Worm (Caenorhabditis elegans) whole organism, late embryonic: ENCODE measurements around the gene Y37E11B.2.

Source experiments
- C38D4.7 ChIP-seq: fragments of 200-800 bp; sonication (Bioruptor generic); optimal IDR thresholded peaks from 2 replicates; lab custom pipeline; 2018; ENCODE audit warnings: mild to moderate bottlenecking, missing genetic modification characterization, moderate library complexity, missing compliant biosample characterization
- F13H6.1 ChIP-seq: sonication (generic microtip); optimal IDR thresholded peaks from 2 replicates; lab custom pipeline; 2016; ENCODE audit warnings: missing genetic modification characterization, missing compliant biosample characterization
- K02D7.2 ChIP-seq: sonication (generic microtip); optimal IDR thresholded peaks from 2 replicates; lab custom pipeline; 2017; ENCODE audit warnings: mild to moderate bottlenecking, missing genetic modification characterization, missing compliant biosample characterization
- K09A11.1 ChIP-seq: sonication (generic microtip); optimal IDR thresholded peaks from 2 replicates; lab custom pipeline; 2017; ENCODE audit warnings: antibody characterized with exemption, mild to moderate bottlenecking, missing genetic modification characterization, missing compliant biosample characterization; ENCODE audit not compliant: insufficient read depth
- T23F11.4 ChIP-seq: fragments of 200-800 bp; sonication (Bioruptor generic); optimal IDR thresholded peaks from 2 replicates; lab custom pipeline; 2018; ENCODE audit warnings: mild to moderate bottlenecking, missing genetic modification characterization, missing compliant biosample characterization
- ahr-1 ChIP-seq: sonication (generic microtip); optimal IDR thresholded peaks from 2 replicates; lab custom pipeline; 2016; ENCODE audit warnings: missing genetic modification characterization, missing compliant biosample characterization
- ceh-18 ChIP-seq: sonication (generic microtip); optimal IDR thresholded peaks from 2 replicates; lab custom pipeline; 2016; ENCODE audit warnings: missing genetic modification characterization, missing compliant biosample characterization
- ceh-19 ChIP-seq: fragments of 200-800 bp; sonication (Bioruptor generic); optimal IDR thresholded peaks from 2 replicates; lab custom pipeline; 2018; ENCODE audit warnings: mild to moderate bottlenecking, missing genetic modification characterization, missing compliant biosample characterization
- ceh-2 ChIP-seq: sonication (generic microtip); optimal IDR thresholded peaks from 2 replicates; lab custom pipeline; 2016; ENCODE audit warnings: missing genotype, missing genetic modification characterization, missing compliant biosample characterization
- ceh-24 ChIP-seq: sonication (generic microtip); optimal IDR thresholded peaks from 2 replicates; lab custom pipeline; 2016; ENCODE audit warnings: mild to moderate bottlenecking, missing genetic modification characterization, missing compliant biosample characterization
- ceh-45 ChIP-seq: fragments of 200-800 bp; sonication (Bioruptor generic); IDR thresholded peaks from 2 replicates; pipeline ENCODE4 v1.3.6; 2022; ENCODE audit warnings: missing genetic modification reagents, missing genetic modification characterization, missing compliant biosample characterization
- ceh-48 ChIP-seq: sonication (generic microtip); optimal IDR thresholded peaks from 2 replicates; lab custom pipeline; 2016; ENCODE audit warnings: missing genetic modification characterization, inconsistent platforms, missing compliant biosample characterization
- ceh-9 ChIP-seq: sonication (generic microtip); optimal IDR thresholded peaks from 2 replicates; lab custom pipeline; 2016; ENCODE audit warnings: mild to moderate bottlenecking, missing genetic modification characterization, inconsistent platforms, missing compliant biosample characterization
- che-1 ChIP-seq: sonication (generic microtip); optimal IDR thresholded peaks from 2 replicates; lab custom pipeline; 2016; ENCODE audit warnings: mild to moderate bottlenecking, missing genetic modification characterization, missing compliant biosample characterization
- dmd-4 ChIP-seq: sonication (generic microtip); optimal IDR thresholded peaks from 2 replicates; lab custom pipeline; 2016; ENCODE audit warnings: borderline replicate concordance, missing genetic modification characterization, missing compliant biosample characterization
- dve-1 ChIP-seq: sonication (generic microtip); optimal IDR thresholded peaks from 2 replicates; lab custom pipeline; 2017; ENCODE audit warnings: antibody characterized with exemption, mild to moderate bottlenecking, missing genetic modification characterization, missing compliant biosample characterization
- elt-2 ChIP-seq: sonication (generic microtip); optimal IDR thresholded peaks from 2 replicates; lab custom pipeline; 2016; ENCODE audit warnings: missing genetic modification reagents, missing genetic modification characterization, missing compliant biosample characterization
- elt-4 ChIP-seq: sonication (generic microtip); optimal IDR thresholded peaks from 2 replicates; lab custom pipeline; 2016; ENCODE audit warnings: missing genetic modification characterization, missing compliant biosample characterization
- ets-4 ChIP-seq: sonication (generic microtip); optimal IDR thresholded peaks from 2 replicates; lab custom pipeline; 2016; ENCODE audit warnings: missing genetic modification characterization, missing compliant biosample characterization
- eyg-1 ChIP-seq: sonication (generic microtip); optimal IDR thresholded peaks from 2 replicates; lab custom pipeline; 2016; ENCODE audit warnings: missing genotype, missing genetic modification characterization, missing compliant biosample characterization
- fkh-6 ChIP-seq: sonication (generic microtip); optimal IDR thresholded peaks from 2 replicates; lab custom pipeline; 2016; ENCODE audit warnings: missing genetic modification characterization, missing compliant biosample characterization
- gmeb-2 ChIP-seq: sonication (generic microtip); optimal IDR thresholded peaks from 2 replicates; lab custom pipeline; 2016; ENCODE audit warnings: missing genetic modification characterization, inconsistent platforms, missing compliant biosample characterization
- hlh-6 ChIP-seq: sonication (generic microtip); optimal IDR thresholded peaks from 2 replicates; lab custom pipeline; 2016; ENCODE audit warnings: missing genotype, missing genetic modification characterization, missing compliant biosample characterization
- lin-11 ChIP-seq: fragments of 200-800 bp; sonication (Bioruptor generic); optimal IDR thresholded peaks from 2 replicates; lab custom pipeline; 2018; ENCODE audit warnings: mild to moderate bottlenecking, missing genetic modification characterization, missing compliant biosample characterization
- nfya-1 ChIP-seq: sonication (generic microtip); optimal IDR thresholded peaks from 2 replicates; lab custom pipeline; 2017; ENCODE audit warnings: missing genetic modification characterization, mild to moderate bottlenecking, missing compliant biosample characterization, antibody characterized with exemption, moderate library complexity
- nhr-11 ChIP-seq: fragments of 150-350 bp; optimal IDR thresholded peaks from 2 replicates; lab custom pipeline; 2014; ENCODE audit warnings: missing biosample characterization, missing genetic modification characterization
- odd-2 ChIP-seq: sonication (generic microtip); optimal IDR thresholded peaks from 2 replicates; lab custom pipeline; 2017; ENCODE audit warnings: antibody characterized with exemption, mild to moderate bottlenecking, missing genetic modification characterization, missing compliant biosample characterization
- pax-1 ChIP-seq: fragments of 150-350 bp; optimal IDR thresholded peaks from 2 replicates; lab custom pipeline; 2014; ENCODE audit warnings: missing biosample characterization, missing genetic modification characterization
- pha-2 ChIP-seq: sonication (generic microtip); optimal IDR thresholded peaks from 2 replicates; lab custom pipeline; 2017; ENCODE audit warnings: mild to moderate bottlenecking, missing genetic modification characterization, missing compliant biosample characterization
- pha-4 ChIP-seq: fragments of 150-350 bp; optimal IDR thresholded peaks from 2 replicates; lab custom pipeline; 2018; ENCODE audit warnings: missing biosample characterization, missing genetic modification reagents, missing genetic modification characterization
- pros-1 ChIP-seq: fragments of 150-350 bp; optimal IDR thresholded peaks from 2 replicates; lab custom pipeline; 2014; ENCODE audit warnings: missing biosample characterization, missing genetic modification reagents, missing genetic modification characterization
- rnt-1 ChIP-seq: sonication (generic microtip); optimal IDR thresholded peaks from 2 replicates; lab custom pipeline; 2016; ENCODE audit warnings: missing genetic modification characterization, missing compliant biosample characterization
- sdc-2 ChIP-seq: sonication (generic microtip); optimal IDR thresholded peaks from 2 replicates; lab custom pipeline; 2016; ENCODE audit warnings: missing genotype, missing genetic modification characterization, missing compliant biosample characterization
- sox-4 ChIP-seq: sonication (generic microtip); optimal IDR thresholded peaks from 2 replicates; lab custom pipeline; 2017; ENCODE audit warnings: mild to moderate bottlenecking, missing genetic modification characterization, inconsistent platforms, missing compliant biosample characterization
- tbx-7 ChIP-seq: sonication (generic microtip); optimal IDR thresholded peaks from 2 replicates; lab custom pipeline; 2016; ENCODE audit warnings: missing genotype, missing genetic modification characterization, missing compliant biosample characterization
- unc-3 ChIP-seq, 2 experiments: fragments of 200-800 bp in 1 of 2; sonication (Bioruptor generic) in 1 of 2; sonication (generic microtip) in 1 of 2; conservative IDR thresholded peaks in 1 of 2; optimal IDR thresholded peaks in 1 of 2; 2 replicates each; pipeline versions ENCODE4 v1.3.6 to Lab custom; 2016 to 2022; ENCODE audit warnings: missing compliant biosample characterization in 2 of 2, missing genetic modification characterization in 2 of 2, missing genetic modification reagents in 1 of 2
- unc-42 ChIP-seq: sonication (generic microtip); optimal IDR thresholded peaks from 2 replicates; lab custom pipeline; 2016; ENCODE audit warnings: missing genotype, missing genetic modification characterization, missing compliant biosample characterization
- unc-86 ChIP-seq: sonication (generic microtip); optimal IDR thresholded peaks from 2 replicates; lab custom pipeline; 2016; ENCODE audit warnings: missing genetic modification characterization, missing compliant biosample characterization
- zip-5 ChIP-seq: sonication (generic microtip); optimal IDR thresholded peaks from 2 replicates; lab custom pipeline; 2016; ENCODE audit warnings: missing genetic modification characterization, missing compliant biosample characterization
- ztf-16 ChIP-seq: sonication (generic microtip); optimal IDR thresholded peaks from 2 replicates; lab custom pipeline; 2017; ENCODE audit warnings: missing genetic modification characterization, missing compliant biosample characterization

Gene Y37E11B.2

DNA sequence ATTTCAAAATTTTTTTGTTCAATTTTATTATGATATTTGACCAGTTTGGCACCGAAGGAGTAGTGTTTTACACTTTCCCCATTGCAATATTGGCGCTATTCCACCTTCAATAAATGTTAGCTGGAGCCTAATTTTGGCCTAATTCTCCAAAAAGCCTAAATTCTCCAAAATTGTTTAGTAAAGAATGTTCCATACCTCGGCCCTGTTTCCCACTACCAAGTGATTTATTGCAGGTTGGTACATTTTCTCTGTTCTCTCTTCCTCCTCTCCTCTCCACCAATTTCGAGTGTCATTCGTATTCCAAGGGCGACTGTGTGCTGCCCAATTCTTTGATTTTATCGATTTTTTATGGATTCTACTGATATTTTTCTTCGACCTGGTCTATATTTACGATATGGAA, at the start of gene Y37E11B.2:
Gene Y37E11B.2 (plus strand): TSS at position 301 of the 400 bp plus-strand sequence.
- TF ChIP-seq ceh-19 (GFP tag; lab: Kevin White, UChicago) = no peak
- TF ChIP-seq nhr-11 (tag; lab: Kevin White, UChicago) = no peak
- no peak for TF ChIP-seq pha-4 (tag; lab: Kevin White, UChicago)
- no peak for TF ChIP-seq ceh-2 (tag; lab: Kevin White, UChicago)
- TF ChIP-seq pha-2 (tag; lab: Kevin White, UChicago) = no peak
- no peak for TF ChIP-seq elt-4 (tag; lab: Kevin White, UChicago)

- TF ChIP-seq pros-1 (tag; lab: Kevin White, UChicago) (no peak), ceh-48 (peak; percentile 62)
These were observed 46.7 kb upstream of the Y37E11B.2 start for ce11 chrIV:3531535-3531934.

- no peak for TF ChIP-seq rnt-1
These were observed 46.1 kb upstream of the Y37E11B.2 start, which contains the start of gene M57.1 for ce11 chrIV:3532167-3532566. M57.1 (plus strand) TSS chrIV:3532467.

DNA sequence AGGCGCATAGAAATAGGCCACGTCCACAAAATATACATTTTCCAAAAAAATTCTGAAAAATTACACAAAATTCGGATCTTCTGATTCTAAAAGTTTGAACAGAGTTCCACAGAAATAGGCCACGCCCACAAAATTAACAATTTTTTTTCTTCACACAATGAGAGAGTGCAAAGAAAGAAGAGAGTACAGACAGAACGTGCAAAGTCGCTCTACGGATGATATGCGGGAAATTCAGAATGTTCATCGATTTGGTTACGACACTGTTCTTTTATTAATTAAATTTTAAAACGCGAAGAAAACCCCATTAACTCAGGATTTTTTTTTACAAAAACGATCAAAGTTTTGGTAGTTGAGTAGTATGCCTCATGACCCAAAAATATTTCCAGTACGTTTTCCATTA, 45.3 kb upstream of the Y37E11B.2 start:
- peak; percentile 39 for TF ChIP-seq unc-42 (tag; lab: Kevin White, UChicago)
- peak; percentile 11 for TF ChIP-seq ceh-48
- no peak for TF ChIP-seq zip-5 (tag; lab: Kevin White, UChicago)

DNA sequence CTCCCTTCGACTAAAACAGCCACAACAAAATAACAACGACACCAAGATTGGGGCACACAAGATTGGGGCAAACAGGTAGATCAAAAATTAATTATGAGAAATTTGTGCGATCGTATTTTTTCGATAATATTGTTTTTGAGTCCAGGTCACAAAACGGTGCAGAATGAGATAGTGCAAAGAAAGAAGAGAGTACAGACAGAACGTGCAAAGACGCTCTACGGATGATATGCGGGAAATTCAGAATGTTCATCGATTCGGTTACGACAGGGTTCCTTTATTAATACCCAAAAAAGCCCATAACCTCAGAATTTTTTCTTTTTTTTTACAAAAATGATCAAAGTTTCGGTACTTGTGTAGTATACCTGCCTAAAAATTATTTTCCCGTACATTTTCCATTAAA, 39.0 kb upstream of the Y37E11B.2 start:
- no peak for TF ChIP-seq ceh-2 (tag; lab: Kevin White, UChicago)
- no peak for TF ChIP-seq gmeb-2 (tag; lab: Kevin White, UChicago)
- no peak for TF ChIP-seq unc-3 (GFP tag; conservative IDR thresholded peaks at IDR 0.05; lab: Robert Waterston, UW)
- TF ChIP-seq unc-3 (tag; optimal IDR thresholded peaks at IDR 0.05; lab: Kevin White, UChicago) = no peak
- TF ChIP-seq dmd-4 (tag; lab: Kevin White, UChicago) = no peak
- TF ChIP-seq K09A11.1 = no peak
- no peak for TF ChIP-seq F13H6.1 (tag; lab: Kevin White, UChicago)
- TF ChIP-seq ceh-18 (tag; lab: Kevin White, UChicago) = no peak
- TF ChIP-seq nhr-11 (tag; lab: Kevin White, UChicago) = no peak
- no peak for TF ChIP-seq sox-4 (tag; lab: Kevin White, UChicago)
- no peak for TF ChIP-seq unc-86 (tag; lab: Kevin White, UChicago)
- no peak for TF ChIP-seq sdc-2 (tag; lab: Kevin White, UChicago)

- TF ChIP-seq tbx-7 = no peak
- no peak for TF ChIP-seq ceh-24 (tag; lab: Kevin White, UChicago)
- TF ChIP-seq unc-42 (tag; lab: Kevin White, UChicago) = no peak
- TF ChIP-seq fkh-6 = no peak
- no peak for TF ChIP-seq ahr-1 (tag; lab: Kevin White, UChicago)
- no peak for TF ChIP-seq ceh-9
- TF ChIP-seq che-1 (tag; lab: Kevin White, UChicago) = no peak
- no peak for TF ChIP-seq ceh-45 (GFP tag; lab: Robert Waterston, UW)
- TF ChIP-seq eyg-1 = no peak
- no peak for TF ChIP-seq hlh-6 (tag; lab: Kevin White, UChicago)
These were observed 38.4 kb upstream of the Y37E11B.2 start, which contains the start of gene B0212.3 for ce11 chrIV:3539872-3540271. B0212.3 (plus strand) TSS chrIV:3540172.

- TF ChIP-seq nfya-1 (tag; lab: Kevin White, UChicago) (no peak), unc-3 (GFP tag; conservative IDR thresholded peaks at IDR 0.05; lab: Robert Waterston, UW) (no peak), unc-3 (tag; optimal IDR thresholded peaks at IDR 0.05; lab: Kevin White, UChicago) (no peak), ceh-24 (tag; lab: Kevin White, UChicago) (no peak), elt-2 (tag; lab: Kevin White, UChicago) (no peak), pha-4 (tag; lab: Kevin White, UChicago) (no peak), ets-4 (tag; lab: Kevin White, UChicago) (no peak), pax-1 (no peak), lin-11 (no peak), odd-2 (tag; lab: Kevin White, UChicago) (no peak), C38D4.7 (GFP tag; lab: Kevin White, UChicago) (no peak), T23F11.4 (no peak), ztf-16 (tag; lab: Kevin White, UChicago) (no peak), dve-1 (tag; lab: Kevin White, UChicago) (no peak), pha-2 (tag; lab: Kevin White, UChicago) (no peak), dmd-4 (tag; lab: Kevin White, UChicago) (no peak), zip-5 (tag; lab: Kevin White, UChicago) (no peak), K02D7.2 (no peak)
These were observed 33.2 kb upstream of the Y37E11B.2 start for ce11 chrIV:3545060-3545459.
